Worm (Caenorhabditis elegans): ENCODE measurements around the gene pafo-1.
"Not testable (repeated sequence)": the region's sequence is repeated elsewhere in the genome, so short reads cannot be mapped to it uniquely, and the experiment has no call there.

Gene pafo-1

ce11 chrV:11472209-11472608, 49.3 kb upstream of the pafo-1 start, which contains the start of the genes nas-20 and nas-21:
Gene nas-20, minus strand, starts transcription at chrV:11472309.
Gene nas-21, plus strand, starts transcription at chrV:11472564.
- TF ChIP-seq mab-5 (tag; optimal IDR thresholded peaks at IDR 0.05) (no peak), ceh-16 (tag; optimal IDR thresholded peaks at IDR 0.05) (no peak), fos-1 (tag; optimal IDR thresholded peaks at IDR 0.05) (no peak), C34F6.9 (tag; optimal IDR thresholded peaks at IDR 0.05) (no peak), aly-2 (tag; optimal IDR thresholded peaks at IDR 0.05) (no peak), lin-39 (tag; optimal IDR thresholded peaks at IDR 0.05) (no peak), ztf-4 (tag; optimal IDR thresholded peaks at IDR 0.05) (no peak), ZK546.5 (tag; optimal IDR thresholded peaks at IDR 0.05) (no peak), nhr-6 (tag; optimal IDR thresholded peaks at IDR 0.05) (no peak), F13H6.1 (tag; optimal IDR thresholded peaks at IDR 0.05) (no peak), crh-2 (tag; optimal IDR thresholded peaks at IDR 0.05) (no peak), zag-1 (tag; optimal IDR thresholded peaks at IDR 0.05) (no peak), elt-1 (tag; optimal IDR thresholded peaks at IDR 0.05) (no peak)

ce11 chrV:11474399-11474798, 47.1 kb upstream of the pafo-1 start, which contains the start of gene nas-22:
Gene nas-22, plus strand, starts transcription at chrV:11474699.
- TF ChIP-seq nhr-12 (tag; optimal IDR thresholded peaks at IDR 0.05): no peak
- no peak for TF ChIP-seq nhr-21 (tag; optimal IDR thresholded peaks at IDR 0.05)
- no peak for TF ChIP-seq unc-62 (GFP tag; optimal IDR thresholded peaks at IDR 0.05)
- TF ChIP-seq aly-2 (tag; optimal IDR thresholded peaks at IDR 0.05): no peak
- no peak for TF ChIP-seq ceh-82 (tag; optimal IDR thresholded peaks at IDR 0.05)
- no peak for TF ChIP-seq dmd-4 (tag; optimal IDR thresholded peaks at IDR 0.05)
- no peak for TF ChIP-seq fos-1 (tag; optimal IDR thresholded peaks at IDR 0.05)
- TF ChIP-seq nhr-23 (tag; optimal IDR thresholded peaks at IDR 0.05): no peak
- no peak for TF ChIP-seq F13H6.1 (tag; optimal IDR thresholded peaks at IDR 0.05)
- no peak for TF ChIP-seq lsy-2 (tag; optimal IDR thresholded peaks at IDR 0.05)
- no peak for TF ChIP-seq zag-1 (tag; optimal IDR thresholded peaks at IDR 0.05)
- TF ChIP-seq nhr-129 (tag; optimal IDR thresholded peaks at IDR 0.05): no peak
- no peak for TF ChIP-seq egl-27 (tag; optimal IDR thresholded peaks at IDR 0.05)
- no peak for TF ChIP-seq nhr-10 (tag; optimal IDR thresholded peaks at IDR 0.05)
- TF ChIP-seq mbf-1 (tag; optimal IDR thresholded peaks at IDR 0.05): no peak
- no peak for TF ChIP-seq skn-1 (tag; optimal IDR thresholded peaks at IDR 0.05)
- no peak for TF ChIP-seq nhr-11 (tag; optimal IDR thresholded peaks at IDR 0.05)
- no peak for TF ChIP-seq snpc-4 (tag; optimal IDR thresholded peaks at IDR 0.05)
- TF ChIP-seq ZK546.5 (tag; optimal IDR thresholded peaks at IDR 0.05): no peak

ce11 chrV:11475638-11476037, 45.9 kb upstream of the pafo-1 start, which contains the start of gene T11F9.7:
Gene T11F9.7, plus strand, starts transcription at chrV:11475938.
- not testable (repeated sequence) for TF ChIP-seq peb-1 (tag; optimal IDR thresholded peaks at IDR 0.05); lin-13 (GFP tag; optimal IDR thresholded peaks at IDR 0.05); nhr-237 (tag; optimal IDR thresholded peaks at IDR 0.05)

ce11 chrV:11479406-11479805, 42.1 kb upstream of the pafo-1 start, which contains the start of gene T11F9.22:
Gene T11F9.22, plus strand, starts transcription at chrV:11479706.
- TF ChIP-seq gmeb-1 (tag; optimal IDR thresholded peaks at IDR 0.05) (no peak), dmd-4 (tag; optimal IDR thresholded peaks at IDR 0.05) (no peak), nhr-6 (tag; optimal IDR thresholded peaks at IDR 0.05) (no peak), sem-4 (tag; optimal IDR thresholded peaks at IDR 0.05) (no peak), nhr-237 (tag; optimal IDR thresholded peaks at IDR 0.05) (no peak), ZK546.5 (tag; optimal IDR thresholded peaks at IDR 0.05) (no peak)

DNA sequence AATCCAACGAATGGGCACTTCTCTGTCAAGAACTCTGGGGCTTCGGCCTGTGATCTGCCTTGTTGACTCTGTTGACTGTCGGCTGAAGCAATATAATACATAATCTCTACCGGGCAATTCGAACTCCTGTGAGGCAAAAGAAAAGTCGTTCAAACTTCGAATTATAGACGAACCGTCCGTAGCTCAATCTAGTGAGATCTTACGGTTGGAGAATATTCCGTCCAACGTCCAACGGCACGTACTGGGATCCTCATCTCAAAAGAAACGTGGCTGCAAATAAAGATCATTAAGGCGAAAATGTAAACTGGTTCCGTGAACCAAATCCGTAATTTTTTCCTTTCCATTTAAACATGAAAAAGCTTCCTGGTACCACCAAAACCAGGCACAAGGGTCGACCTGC, 40.8 kb upstream of the pafo-1 start, which contains the start of gene T11F9.14:
Gene T11F9.14 (minus strand): TSS at position 101 of the 400 bp plus-strand sequence.
- TF ChIP-seq lin-39 (tag; optimal IDR thresholded peaks at IDR 0.05); sma-3 (GFP tag; optimal IDR thresholded peaks at IDR 0.05); nhr-6 (tag; optimal IDR thresholded peaks at IDR 0.05): not testable (repeated sequence)

DNA sequence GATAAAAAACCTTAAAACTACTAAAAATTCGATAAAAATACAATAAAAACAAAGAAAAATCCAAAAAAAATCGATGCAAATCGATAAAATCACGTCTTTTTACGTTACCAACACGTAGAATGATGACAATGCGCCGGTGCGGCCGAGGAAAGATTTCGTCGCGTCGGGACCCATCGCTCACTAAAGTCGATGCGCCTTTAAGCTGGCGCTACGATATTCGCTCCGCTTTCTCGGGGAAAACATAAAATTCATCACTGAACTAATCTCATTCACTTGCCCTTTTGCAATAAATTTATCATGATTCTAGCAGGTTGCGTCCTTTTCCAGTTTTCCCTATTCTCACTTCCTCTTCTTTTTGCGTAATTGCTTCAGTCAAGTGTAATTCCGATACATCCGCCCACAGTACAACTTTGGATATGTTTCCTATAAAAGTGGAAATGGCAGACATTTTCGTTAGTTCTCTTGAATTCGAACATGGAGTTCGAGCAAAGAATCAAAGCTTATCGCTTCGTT, 37.9 kb upstream of the pafo-1 start, which contains the start of gene col-157:
Gene col-157 (plus strand): TSS at position 463 of the 513 bp plus-strand sequence.
- not testable (repeated sequence) for TF ChIP-seq dmd-4, mab-5, nhr-129 (tag; optimal IDR thresholded peaks at IDR 0.05)
